Worm (Caenorhabditis elegans): Measurements from ENCODE around the gene spp-4.
A peak's percentile ranks its signal among the peaks of the same experiment; 100 is the strongest.

Gene spp-4

ce11 chrX:7340915-7341559 is 22.5 kb upstream of the spp-4 start, which contains the start of gene C07D8.6 (continued):
- peak; percentile 59 for TF ChIP-seq mep-1 (tag; optimal IDR thresholded peaks at IDR 0.05)
- no peak for TF ChIP-seq ceh-62 (tag; optimal IDR thresholded peaks at IDR 0.05)
- peak in 1 of 2 experiments; percentile 28 for TF ChIP-seq unc-62 (GFP tag; optimal IDR thresholded peaks at IDR 0.05 in 1 of 2)
- TF ChIP-seq unc-62 (tag; optimal IDR thresholded peaks at IDR 0.05): no peak
- peak; percentile 95 for TF ChIP-seq pqm-1 (tag; optimal IDR thresholded peaks at IDR 0.05)
- TF ChIP-seq egl-27 (tag; optimal IDR thresholded peaks at IDR 0.05): no peak

- TF ChIP-seq mdt-29 (GFP tag; IDR thresholded peaks at IDR 0.05): no peak
- TF ChIP-seq unc-62 (GFP tag; optimal IDR thresholded peaks at IDR 0.05 in 1 of 2): peak in 1 of 2 experiments; percentile 3
- no peak for TF ChIP-seq unc-62 (tag; optimal IDR thresholded peaks at IDR 0.05)
- peak; percentile 30 for TF ChIP-seq dpl-1 (GFP tag; optimal IDR thresholded peaks at IDR 0.05)
- TF ChIP-seq duxl-1 (tag; optimal IDR thresholded peaks at IDR 0.05; ENCODE audit: poor library complexity): peak; percentile 36
- TF ChIP-seq ztf-11 (tag; optimal IDR thresholded peaks at IDR 0.05): no peak
- TF ChIP-seq hlh-30 (tag; optimal IDR thresholded peaks at IDR 0.05; ENCODE audit: insufficient read depth): peak; percentile 12
- TF ChIP-seq attf-4 (tag; optimal IDR thresholded peaks at IDR 0.05): no peak
- TF ChIP-seq mes-2 (tag; optimal IDR thresholded peaks at IDR 0.05; ENCODE audit: poor library complexity, severe bottlenecking): peak; percentile 56
- peak in 1 of 2 experiments; percentile 10 for TF ChIP-seq hif-1 (tag; optimal IDR thresholded peaks at IDR 0.05)
- TF ChIP-seq tra-1 (GFP tag; IDR thresholded peaks at IDR 0.05): no peak
- TF ChIP-seq zfp-3 (GFP tag; conservative IDR thresholded peaks at IDR 0.05): no peak
- no peak for TF ChIP-seq lin-39 (tag; optimal IDR thresholded peaks at IDR 0.05)
- peak; percentile 46; the same call in 1 of the 2 replicates for TF ChIP-seq egl-43 (GFP tag; IDR thresholded peaks at IDR 0.05)
- no peak for TF ChIP-seq spr-3 (GFP tag; optimal IDR thresholded peaks at IDR 0.05)
- no peak for TF ChIP-seq dmd-6 (GFP tag; IDR thresholded peaks at IDR 0.05)
- no peak for TF ChIP-seq Y5F2A.4 (GFP tag; optimal IDR thresholded peaks at IDR 0.05)
Measured at ce11 chrX:7340394-7340793, 21.8 kb upstream of the spp-4 start.

- TF ChIP-seq cey-2 (tag; optimal IDR thresholded peaks at IDR 0.05; ENCODE audit: borderline replicate concordance, insufficient read depth) (no peak), ces-1 (GFP tag; optimal IDR thresholded peaks at IDR 0.05) (peak; percentile 55), hlh-30 (tag; optimal IDR thresholded peaks at IDR 0.05; ENCODE audit: insufficient read depth) (peak; percentile 100), F37D6.2 (tag; optimal IDR thresholded peaks at IDR 0.05) (peak; percentile 88), lim-7 (GFP tag; IDR thresholded peaks at IDR 0.05) (peak; percentile 64; the same call in 1 of the 2 replicates), php-3 (GFP tag; IDR thresholded peaks at IDR 0.05) (peak; percentile 69), zip-11 (GFP tag; IDR thresholded peaks at IDR 0.05) (no peak), ZK337.2 (GFP tag; IDR thresholded peaks at IDR 0.05) (no peak), arid-1 (GFP tag; conservative IDR thresholded peaks at IDR 0.05) (peak; percentile 85), nhr-28 (tag; optimal IDR thresholded peaks at IDR 0.05) (peak; percentile 91), fos-1 (tag; optimal IDR thresholded peaks at IDR 0.05) (no peak), lin-38 (GFP tag; IDR thresholded peaks at IDR 0.05) (peak; percentile 76), tag-97 (GFP tag; IDR thresholded peaks at IDR 0.05) (no peak), skn-1 (tag; optimal IDR thresholded peaks at IDR 0.05) (no peak), mep-1 (tag; optimal IDR thresholded peaks at IDR 0.05) (peak; percentile 96), T26A8.4 (GFP tag; IDR thresholded peaks at IDR 0.05) (peak; percentile 91), nhr-41 (GFP tag; IDR thresholded peaks at IDR 0.05) (no peak), mes-2 (tag; optimal IDR thresholded peaks at IDR 0.05; ENCODE audit: poor library complexity, severe bottlenecking) (peak; percentile 84), nhr-48 (tag; optimal IDR thresholded peaks at IDR 0.05) (peak; percentile 88), lin-39 (tag; optimal IDR thresholded peaks at IDR 0.05) (no peak), snpc-1.2 (GFP tag; IDR thresholded peaks at IDR 0.05) (no peak), hlh-11 (tag; optimal IDR thresholded peaks at IDR 0.05) (peak; percentile 97), duxl-1 (tag; optimal IDR thresholded peaks at IDR 0.05; ENCODE audit: poor library complexity) (peak; percentile 84), zfp-2 (tag; optimal IDR thresholded peaks at IDR 0.05) (peak; percentile 9), egl-27 (tag; optimal IDR thresholded peaks at IDR 0.05) (no peak), nhr-11 (tag; optimal IDR thresholded peaks at IDR 0.05) (peak; percentile 93), spr-3 (GFP tag; optimal IDR thresholded peaks at IDR 0.05) (peak; percentile 37), set-16 (GFP tag; IDR thresholded peaks at IDR 0.05) (peak; percentile 79), mxl-3 (GFP tag; optimal IDR thresholded peaks at IDR 0.05) (peak; percentile 89), vab-7 (GFP tag; IDR thresholded peaks at IDR 0.05) (peak; percentile 55; the same call in 1 of the 2 replicates), nhr-102 (tag; optimal IDR thresholded peaks at IDR 0.05) (peak; percentile 84), hif-1 (tag; optimal IDR thresholded peaks at IDR 0.05) (peak; percentile 23 to 86), ztf-11 (tag; optimal IDR thresholded peaks at IDR 0.05) (no peak)
Measured at ce11 chrX:7334302-7334724, 15.8 kb upstream of the spp-4 start, which contains the start of gene epg-7. epg-7 (plus strand) TSS chrX:7334714.

All from whole organism, L4 larva.